Worm (Caenorhabditis elegans): ENCODE data around the gene sir-2.2.

- TF ChIP-seq ama-1 (optimal IDR thresholded peaks at IDR 0.05): no peak
- peak; percentile 94 for TF ChIP-seq elt-2 (tag; optimal IDR thresholded peaks at IDR 0.05)
- TF ChIP-seq C08G9.2 (tag; optimal IDR thresholded peaks at IDR 0.05): peak; percentile 71
- TF ChIP-seq ceh-48 (tag; optimal IDR thresholded peaks at IDR 0.05): peak; percentile 80
- TF ChIP-seq fax-1 (tag; optimal IDR thresholded peaks at IDR 0.05): peak; percentile 87
- TF ChIP-seq zip-5 (tag; optimal IDR thresholded peaks at IDR 0.05): peak; percentile 67
- TF ChIP-seq lin-11 (tag; optimal IDR thresholded peaks at IDR 0.05): peak; percentile 90
- peak; percentile 72 for TF ChIP-seq F13H6.1 (tag; optimal IDR thresholded peaks at IDR 0.05)
- TF ChIP-seq pax-1 (tag; optimal IDR thresholded peaks at IDR 0.05): no peak
- TF ChIP-seq fkh-10 (GFP tag; optimal IDR thresholded peaks at IDR 0.05): peak; percentile 83
- TF ChIP-seq ahr-1 (tag; optimal IDR thresholded peaks at IDR 0.05): peak; percentile 86
- TF ChIP-seq unc-55 (GFP tag; optimal IDR thresholded peaks at IDR 0.05): peak; percentile 62
- peak; percentile 80 for TF ChIP-seq rnt-1 (tag; optimal IDR thresholded peaks at IDR 0.05)
These were observed 20.9 kb upstream of the sir-2.2 start for ce11 chrX:13306869-13307446.
